Fruit fly (Drosophila melanogaster) whole organism, embryonic: Measurements from ENCODE around the gene KdelR.

Experiments used
- Atf3 ChIP-seq: fragments of 200-800 bp; sonication (Bioruptor generic); optimal IDR thresholded peaks from 3 replicates; lab custom pipeline; 2016; ENCODE audit warnings: missing biosample characterization, missing genetic modification characterization
- BtbVII ChIP-seq: fragments of 200-800 bp; sonication (Bioruptor generic); optimal IDR thresholded peaks from 3 replicates; lab custom pipeline; 2017; ENCODE audit warnings: missing biosample characterization, mild to moderate bottlenecking, missing genetic modification characterization
- CG10543 ChIP-seq: fragments of 200-800 bp; sonication (Bioruptor generic); optimal IDR thresholded peaks from 3 replicates; lab custom pipeline; 2017; ENCODE audit warnings: missing biosample characterization, mild to moderate bottlenecking, missing genetic modification characterization, moderate library complexity
- CG10654 ChIP-seq: fragments of 200-800 bp; sonication (Bioruptor generic); optimal IDR thresholded peaks from 2 replicates; lab custom pipeline; 2016; ENCODE audit warnings: missing biosample characterization, missing genetic modification characterization
- CG10959 ChIP-seq: fragments of 200-800 bp; sonication (Bioruptor generic); IDR thresholded peaks from 2 replicates; pipeline ENCODE4 v1.3.6; 2022; ENCODE audit warnings: missing biosample characterization, missing genetic modification characterization
- CG11093 ChIP-seq: fragments of 200-800 bp; sonication (Bioruptor generic); IDR thresholded peaks from 3 replicates; pipeline ENCODE4 v1.3.6; 2022; ENCODE audit warnings: missing biosample characterization, missing genetic modification characterization
- CG11723 ChIP-seq: fragments of 200-800 bp; sonication (Bioruptor generic); optimal IDR thresholded peaks from 2 replicates; lab custom pipeline; 2017; ENCODE audit warnings: missing biosample characterization, mild to moderate bottlenecking, missing genetic modification characterization
- CG12219 ChIP-seq: fragments of 200-800 bp; sonication (Bioruptor generic); optimal IDR thresholded peaks from 3 replicates; lab custom pipeline; 2018; ENCODE audit warnings: missing biosample characterization, mild to moderate bottlenecking, missing genetic modification characterization
- CG12942 ChIP-seq: fragments of 200-800 bp; sonication (Bioruptor generic); optimal IDR thresholded peaks from 3 replicates; lab custom pipeline; 2016; ENCODE audit warnings: missing biosample characterization, missing genetic modification characterization
- CG13624 ChIP-seq: fragments of 200-800 bp; sonication (Bioruptor generic); optimal IDR thresholded peaks from 2 replicates; lab custom pipeline; 2016; ENCODE audit warnings: missing biosample characterization, missing genetic modification characterization
- CG1792 ChIP-seq: fragments of 200-800 bp; sonication (Bioruptor generic); optimal IDR thresholded peaks from 2 replicates; lab custom pipeline; 2016; ENCODE audit warnings: missing biosample characterization, missing genetic modification characterization
- CG18764 ChIP-seq: fragments of 200-800 bp; sonication (Bioruptor generic); optimal IDR thresholded peaks from 3 replicates; lab custom pipeline; 2016; ENCODE audit warnings: missing biosample characterization, missing genetic modification characterization
- CG2199 ChIP-seq: fragments of 200-800 bp; sonication (Bioruptor generic); IDR thresholded peaks from 3 replicates; pipeline ENCODE4 v1.3.6; 2022; ENCODE audit warnings: missing biosample characterization, missing genetic modification characterization
- CG2875 ChIP-seq: fragments of 200-800 bp; sonication (Bioruptor generic); optimal IDR thresholded peaks from 2 replicates; lab custom pipeline; 2017; ENCODE audit warnings: missing biosample characterization, mild to moderate bottlenecking, missing genetic modification characterization, missing genetic modification reagents
- CG30403 ChIP-seq: fragments of 200-800 bp; sonication (Bioruptor generic); optimal IDR thresholded peaks from 3 replicates; lab custom pipeline; 2016; ENCODE audit warnings: missing biosample characterization, missing genetic modification characterization
- CG34376 ChIP-seq: fragments of 200-800 bp; sonication (Bioruptor generic); optimal IDR thresholded peaks from 2 replicates; lab custom pipeline; 2018; ENCODE audit warnings: missing biosample characterization, mild to moderate bottlenecking, missing genetic modification characterization
- CG3995 ChIP-seq: fragments of 200-800 bp; sonication (Bioruptor generic); optimal IDR thresholded peaks from 3 replicates; lab custom pipeline; 2016; ENCODE audit warnings: missing biosample characterization, missing genetic modification characterization
- CG4360 ChIP-seq: fragments of 200-800 bp; sonication (Bioruptor generic); IDR thresholded peaks from 2 replicates; pipeline ENCODE4 v1.3.6; 2022; ENCODE audit warnings: missing biosample characterization, missing genetic modification characterization
- CG4617 ChIP-seq: fragments of 200-800 bp; sonication (Bioruptor generic); optimal IDR thresholded peaks from 3 replicates; lab custom pipeline; 2016; ENCODE audit warnings: missing biosample characterization, missing genetic modification characterization, borderline replicate concordance
- CG4730 ChIP-seq: fragments of 200-800 bp; sonication (Bioruptor generic); IDR thresholded peaks from 2 replicates; pipeline ENCODE4 v1.3.6; 2022; ENCODE audit warnings: missing biosample characterization, missing genetic modification characterization
- CG7963 ChIP-seq: fragments of 200-800 bp; sonication (Bioruptor generic); IDR thresholded peaks from 3 replicates; pipeline ENCODE4 v1.3.6; 2022; ENCODE audit warnings: missing biosample characterization, missing genetic modification characterization; ENCODE audit not compliant: partially characterized antibody
- CG7987 ChIP-seq: fragments of 200-800 bp; sonication (Bioruptor generic); optimal IDR thresholded peaks from 2 replicates; lab custom pipeline; 2018; ENCODE audit warnings: missing biosample characterization, mild to moderate bottlenecking, missing genetic modification characterization, moderate library complexity
- CG8388 ChIP-seq: fragments of 200-800 bp; sonication (Bioruptor generic); optimal IDR thresholded peaks from 2 replicates; lab custom pipeline; 2019; ENCODE audit warnings: missing biosample characterization, mild to moderate bottlenecking, missing genetic modification characterization, moderate library complexity
- Drgx ChIP-seq: fragments of 200-800 bp; sonication (Bioruptor generic); IDR thresholded peaks from 2 replicates; pipeline ENCODE4 v1.3.6; 2022; ENCODE audit warnings: missing biosample characterization, missing genetic modification characterization
- Eip74EF ChIP-seq, 2 experiments: fragments of 200-800 bp in 1 of 2; fragments of >200 bp in 1 of 2; sonication (Bioruptor generic) in 1 of 2; optimal IDR thresholded peaks; 2 replicates each; lab custom pipeline; 2017 to 2019; ENCODE audit warnings: missing biosample characterization in 2 of 2, missing genetic modification characterization in 2 of 2, mild to moderate bottlenecking in 1 of 2, moderate library complexity in 1 of 2
- Fer1 ChIP-seq: fragments of 200-800 bp; sonication (Bioruptor generic); optimal IDR thresholded peaks from 2 replicates; lab custom pipeline; 2017; ENCODE audit warnings: missing biosample characterization, mild to moderate bottlenecking, missing genetic modification characterization
- Myb ChIP-seq: fragments of 200-800 bp; sonication (Bioruptor generic); optimal IDR thresholded peaks from 2 replicates; lab custom pipeline; 2016; ENCODE audit warnings: missing biosample characterization, missing genetic modification characterization
- NC2β ChIP-seq: fragments of 200-800 bp; sonication (Bioruptor generic); optimal IDR thresholded peaks from 2 replicates; lab custom pipeline; 2016; ENCODE audit warnings: missing biosample characterization, missing genetic modification characterization
- Rx ChIP-seq: fragments of 200-800 bp; sonication (Bioruptor generic); IDR thresholded peaks from 2 replicates; pipeline ENCODE4 v1.3.6; 2022; ENCODE audit warnings: missing biosample characterization, missing genetic modification characterization
- Side ChIP-seq: fragments of 200-800 bp; sonication (Bioruptor generic); optimal IDR thresholded peaks from 2 replicates; lab custom pipeline; 2016; ENCODE audit warnings: missing biosample characterization, missing genetic modification characterization
- Sox100B ChIP-seq: fragments of 200-800 bp; sonication (Bioruptor generic); optimal IDR thresholded peaks from 3 replicates; lab custom pipeline; 2018; ENCODE audit warnings: missing biosample characterization, mild to moderate bottlenecking, missing genetic modification characterization
- Spps ChIP-seq: fragments of 200-800 bp; sonication (Bioruptor generic); optimal IDR thresholded peaks from 2 replicates; lab custom pipeline; 2018; ENCODE audit warnings: missing biosample characterization, mild to moderate bottlenecking, missing genetic modification characterization
- Sry-β ChIP-seq: fragments of 200-800 bp; sonication (Bioruptor generic); optimal IDR thresholded peaks from 2 replicates; lab custom pipeline; 2018; ENCODE audit warnings: missing biosample characterization, mild to moderate bottlenecking, missing genetic modification characterization, moderate library complexity
- ase ChIP-seq: fragments of 200-800 bp; sonication (Bioruptor generic); IDR thresholded peaks from 3 replicates; pipeline ENCODE4 v1.3.6; 2022; ENCODE audit warnings: missing biosample characterization, missing genetic modification characterization
- bcd ChIP-seq: fragments of 200-800 bp; sonication (Bioruptor generic); optimal IDR thresholded peaks from 2 replicates; lab custom pipeline; 2017; ENCODE audit warnings: missing biosample characterization, mild to moderate bottlenecking, missing genetic modification characterization
- bigmax ChIP-seq: fragments of 200-800 bp; sonication (Bioruptor generic); optimal IDR thresholded peaks from 2 replicates; lab custom pipeline; 2018; ENCODE audit warnings: missing biosample characterization, mild to moderate bottlenecking, missing genetic modification characterization
- crc ChIP-seq: fragments of 200-800 bp; sonication (Bioruptor generic); optimal IDR thresholded peaks from 2 replicates; lab custom pipeline; 2016; ENCODE audit warnings: missing biosample characterization, missing genetic modification characterization
- crp ChIP-seq, 2 experiments: fragments of 200-800 bp; sonication (Bioruptor generic); optimal IDR thresholded peaks; 2 replicates in 1 of 2; 3 replicates in 1 of 2; lab custom pipeline; 2017; ENCODE audit warnings: missing biosample characterization in 2 of 2, missing genetic modification characterization in 2 of 2, mild to moderate bottlenecking in 1 of 2, moderate library complexity in 1 of 2
- fd3F ChIP-seq: fragments of 200-800 bp; sonication (Bioruptor generic); optimal IDR thresholded peaks from 2 replicates; lab custom pipeline; 2018; ENCODE audit warnings: missing biosample characterization, mild to moderate bottlenecking, missing genetic modification characterization, moderate library complexity
- fd96Cb ChIP-seq: fragments of 200-800 bp; sonication (Bioruptor generic); optimal IDR thresholded peaks from 2 replicates; lab custom pipeline; 2018; ENCODE audit warnings: missing biosample characterization, mild to moderate bottlenecking, missing genetic modification characterization, moderate library complexity
- gsb-n ChIP-seq: fragments of 200-800 bp; sonication (Bioruptor generic); optimal IDR thresholded peaks from 3 replicates; lab custom pipeline; 2018; ENCODE audit warnings: missing biosample characterization, mild to moderate bottlenecking, missing genetic modification characterization
- odd ChIP-seq: fragments of 200-800 bp; sonication (Bioruptor generic); optimal IDR thresholded peaks from 2 replicates; lab custom pipeline; 2017; ENCODE audit warnings: missing biosample characterization, mild to moderate bottlenecking, missing genetic modification characterization
- p53 ChIP-seq: fragments of 200-800 bp; sonication (Bioruptor generic); optimal IDR thresholded peaks from 2 replicates; lab custom pipeline; 2016; ENCODE audit warnings: missing biosample characterization, missing genetic modification characterization
- salm ChIP-seq: fragments of 200-800 bp; sonication (Bioruptor generic); optimal IDR thresholded peaks from 2 replicates; lab custom pipeline; 2018; ENCODE audit warnings: missing biosample characterization, mild to moderate bottlenecking, missing genetic modification characterization
- trh ChIP-seq: fragments of 200-800 bp; sonication (Bioruptor generic); optimal IDR thresholded peaks from 2 replicates; lab custom pipeline; 2016; ENCODE audit warnings: missing biosample characterization, missing genetic modification characterization
- tx ChIP-seq: fragments of 200-800 bp; sonication (Bioruptor generic); optimal IDR thresholded peaks from 2 replicates; lab custom pipeline; 2016; ENCODE audit warnings: missing biosample characterization, missing genetic modification characterization
- unpg ChIP-seq: fragments of 200-800 bp; sonication (Bioruptor generic); optimal IDR thresholded peaks from 3 replicates; lab custom pipeline; 2018; ENCODE audit warnings: missing biosample characterization, mild to moderate bottlenecking, missing genetic modification characterization, moderate library complexity
- vfl ChIP-seq: fragments of 200-800 bp; sonication (Bioruptor generic); optimal IDR thresholded peaks from 2 replicates; lab custom pipeline; 2016; ENCODE audit warnings: missing biosample characterization, missing genetic modification characterization

Gene KdelR

dm6 chr2L:10387869-10388726 is 38.6 kb upstream of the KdelR start, which contains the start of gene da (continued):
- TF ChIP-seq CG2875 (GFP tag; lab: Kevin White, UChicago) (peak; percentile 25), bcd (GFP tag; lab: Kevin White, UChicago) (peak; percentile 58), Myb (GFP tag; lab: Kevin White, UChicago) (peak; percentile 29), CG1792 (GFP tag; lab: Kevin White, UChicago) (peak; percentile 34), p53 (peak; percentile 12), CG12219 (GFP tag; lab: Kevin White, UChicago) (peak; percentile 39), CG8388 (GFP tag; lab: Kevin White, UChicago) (peak; percentile 21), CG11723 (GFP tag; lab: Kevin White, UChicago) (peak; percentile 77), crc (GFP tag; lab: Kevin White, UChicago) (peak; percentile 34), Rx (GFP tag; lab: Robert Waterston, UW) (no peak; the same call in 1 of the 2 replicates), CG4360 (GFP tag; lab: Robert Waterston, UW) (no peak), Eip74EF (GFP tag; optimal IDR thresholded peaks at IDR 0.05; lab: Kevin White, UChicago) (peak in 1 of 2 experiments; percentile 70), CG7987 (GFP tag; lab: Kevin White, UChicago) (peak; percentile 45), crp (GFP tag; optimal IDR thresholded peaks at IDR 0.05; lab: Kevin White, UChicago) (peak in 1 of 2 experiments; percentile 55), CG12942 (GFP tag; lab: Kevin White, UChicago) (peak; percentile 22), CG10959 (no peak), CG11093 (GFP tag; lab: Robert Waterston, UW) (no peak), Spps (tag; lab: Kevin White, UChicago) (peak; percentile 23), CG10654 (GFP tag; lab: Kevin White, UChicago) (peak; percentile 64), Sox100B (GFP tag; lab: Kevin White, UChicago) (peak; percentile 51), CG3995 (peak; percentile 63), Drgx (peak; percentile 37; the same call in 1 of the 2 replicates), Sry-β (no peak), CG30403 (GFP tag; lab: Kevin White, UChicago) (peak; percentile 77), CG4617 (GFP tag; lab: Kevin White, UChicago) (peak; percentile 49), unpg (GFP tag; lab: Kevin White, UChicago) (peak; percentile 52), Side (peak; percentile 38), CG2199 (0 out of 3 replicates have a peak, but pooled peaks have one; percentile 68), Atf3 (GFP tag; lab: Kevin White, UChicago) (peak; percentile 72), BtbVII (GFP tag; lab: Kevin White, UChicago) (peak; percentile 19), vfl (GFP tag; lab: Kevin White, UChicago) (peak; percentile 53), CG7963 (GFP tag; lab: Robert Waterston, UW) (peak; percentile 44; the same call in 1 of the 3 replicates), tx (GFP tag; lab: Kevin White, UChicago) (peak; percentile 44), CG10543 (peak; percentile 21), CG34376 (GFP tag; lab: Kevin White, UChicago) (peak; percentile 16), fd96Cb (tag; lab: Kevin White, UChicago) (peak; percentile 64), Fer1 (GFP tag; lab: Kevin White, UChicago) (peak; percentile 26), CG18764 (GFP tag; lab: Kevin White, UChicago) (peak; percentile 33), ase (GFP tag; lab: Robert Waterston, UW) (peak; percentile 42; the same call in 1 of the 3 replicates), fd3F (GFP tag; lab: Kevin White, UChicago) (peak; percentile 35), salm (tag; lab: Kevin White, UChicago) (peak; percentile 29), CG4730 (GFP tag; lab: Robert Waterston, UW) (no peak), NC2β (GFP tag; lab: Kevin White, UChicago) (peak; percentile 63), bigmax (GFP tag; lab: Kevin White, UChicago) (peak; percentile 32), odd (GFP tag; lab: Kevin White, UChicago) (peak; percentile 23), trh (GFP tag; lab: Kevin White, UChicago) (no peak), gsb-n (tag; lab: Kevin White, UChicago) (peak; percentile 31), CG13624 (peak; percentile 63)
